Worm (Caenorhabditis elegans) whole organism, late embryonic: Measurements from ENCODE around the gene R07E5.15.

Experiments
- C38D4.7 ChIP-seq: fragments of 200-800 bp; sonication (Bioruptor generic); optimal IDR thresholded peaks from 2 replicates; lab custom pipeline; 2018; ENCODE audit warnings: mild to moderate bottlenecking, missing genetic modification characterization, moderate library complexity, missing compliant biosample characterization
- F13H6.1 ChIP-seq: sonication (generic microtip); optimal IDR thresholded peaks from 2 replicates; lab custom pipeline; 2016; ENCODE audit warnings: missing genetic modification characterization, missing compliant biosample characterization
- K09A11.1 ChIP-seq: sonication (generic microtip); optimal IDR thresholded peaks from 2 replicates; lab custom pipeline; 2017; ENCODE audit warnings: antibody characterized with exemption, mild to moderate bottlenecking, missing genetic modification characterization, missing compliant biosample characterization; ENCODE audit not compliant: insufficient read depth
- Y22D7AL.16 ChIP-seq: sonication (generic microtip); optimal IDR thresholded peaks from 2 replicates; lab custom pipeline; 2016; ENCODE audit warnings: missing genetic modification characterization, missing compliant biosample characterization
- ahr-1 ChIP-seq: sonication (generic microtip); optimal IDR thresholded peaks from 2 replicates; lab custom pipeline; 2016; ENCODE audit warnings: missing genetic modification characterization, missing compliant biosample characterization
- ama-1 ChIP-seq: fragments of 150-350 bp; optimal IDR thresholded peaks from 2 replicates; lab custom pipeline; 2014
- ceh-14 ChIP-seq: sonication (generic microtip); optimal IDR thresholded peaks from 2 replicates; lab custom pipeline; 2016; ENCODE audit warnings: missing genotype, missing genetic modification characterization, missing compliant biosample characterization
- ceh-18 ChIP-seq: sonication (generic microtip); optimal IDR thresholded peaks from 2 replicates; lab custom pipeline; 2016; ENCODE audit warnings: missing genetic modification characterization, missing compliant biosample characterization
- ceh-19 ChIP-seq: fragments of 200-800 bp; sonication (Bioruptor generic); optimal IDR thresholded peaks from 2 replicates; lab custom pipeline; 2018; ENCODE audit warnings: mild to moderate bottlenecking, missing genetic modification characterization, missing compliant biosample characterization
- ceh-2 ChIP-seq: sonication (generic microtip); optimal IDR thresholded peaks from 2 replicates; lab custom pipeline; 2016; ENCODE audit warnings: missing genotype, missing genetic modification characterization, missing compliant biosample characterization
- ceh-24 ChIP-seq: sonication (generic microtip); optimal IDR thresholded peaks from 2 replicates; lab custom pipeline; 2016; ENCODE audit warnings: mild to moderate bottlenecking, missing genetic modification characterization, missing compliant biosample characterization
- ceh-30 ChIP-seq: fragments of 150-350 bp; optimal IDR thresholded peaks from 2 replicates; lab custom pipeline; 2014; ENCODE audit warnings: missing biosample characterization, missing genetic modification characterization
- ceh-45 ChIP-seq: fragments of 200-800 bp; sonication (Bioruptor generic); IDR thresholded peaks from 2 replicates; pipeline ENCODE4 v1.3.6; 2022; ENCODE audit warnings: missing genetic modification reagents, missing genetic modification characterization, missing compliant biosample characterization
- ceh-48 ChIP-seq: sonication (generic microtip); optimal IDR thresholded peaks from 2 replicates; lab custom pipeline; 2016; ENCODE audit warnings: missing genetic modification characterization, inconsistent platforms, missing compliant biosample characterization
- ceh-6 ChIP-seq: fragments of 200-800 bp; sonication (Bioruptor generic); optimal IDR thresholded peaks from 2 replicates; lab custom pipeline; 2018; ENCODE audit warnings: mild to moderate bottlenecking, missing genetic modification characterization, missing compliant biosample characterization
- ceh-9 ChIP-seq: sonication (generic microtip); optimal IDR thresholded peaks from 2 replicates; lab custom pipeline; 2016; ENCODE audit warnings: mild to moderate bottlenecking, missing genetic modification characterization, inconsistent platforms, missing compliant biosample characterization
- che-1 ChIP-seq: sonication (generic microtip); optimal IDR thresholded peaks from 2 replicates; lab custom pipeline; 2016; ENCODE audit warnings: mild to moderate bottlenecking, missing genetic modification characterization, missing compliant biosample characterization
- elt-2 ChIP-seq: sonication (generic microtip); optimal IDR thresholded peaks from 2 replicates; lab custom pipeline; 2016; ENCODE audit warnings: missing genetic modification reagents, missing genetic modification characterization, missing compliant biosample characterization
- elt-4 ChIP-seq: sonication (generic microtip); optimal IDR thresholded peaks from 2 replicates; lab custom pipeline; 2016; ENCODE audit warnings: missing genetic modification characterization, missing compliant biosample characterization
- ets-4 ChIP-seq: sonication (generic microtip); optimal IDR thresholded peaks from 2 replicates; lab custom pipeline; 2016; ENCODE audit warnings: missing genetic modification characterization, missing compliant biosample characterization
- eyg-1 ChIP-seq: sonication (generic microtip); optimal IDR thresholded peaks from 2 replicates; lab custom pipeline; 2016; ENCODE audit warnings: missing genotype, missing genetic modification characterization, missing compliant biosample characterization
- fax-1 ChIP-seq: sonication (generic microtip); optimal IDR thresholded peaks from 2 replicates; lab custom pipeline; 2016; ENCODE audit warnings: missing genotype, missing genetic modification characterization, missing compliant biosample characterization
- fkh-10 ChIP-seq: fragments of 150-350 bp; optimal IDR thresholded peaks from 2 replicates; lab custom pipeline; 2014; ENCODE audit warnings: missing biosample characterization, missing genetic modification reagents, missing genetic modification characterization
- fkh-6 ChIP-seq: sonication (generic microtip); optimal IDR thresholded peaks from 2 replicates; lab custom pipeline; 2016; ENCODE audit warnings: missing genetic modification characterization, missing compliant biosample characterization
- hlh-15 ChIP-seq: sonication (generic microtip); optimal IDR thresholded peaks from 2 replicates; lab custom pipeline; 2016; ENCODE audit warnings: missing genetic modification characterization, missing compliant biosample characterization
- hlh-8 ChIP-seq: sonication (generic microtip); optimal IDR thresholded peaks from 2 replicates; lab custom pipeline; 2016; ENCODE audit warnings: missing genotype, missing genetic modification characterization, missing compliant biosample characterization
- madf-2 ChIP-seq: sonication (generic microtip); optimal IDR thresholded peaks from 2 replicates; lab custom pipeline; 2017; ENCODE audit warnings: missing genetic modification characterization, missing compliant biosample characterization
- nfya-1 ChIP-seq: sonication (generic microtip); optimal IDR thresholded peaks from 2 replicates; lab custom pipeline; 2017; ENCODE audit warnings: missing genetic modification characterization, mild to moderate bottlenecking, missing compliant biosample characterization, antibody characterized with exemption, moderate library complexity
- nhr-232 ChIP-seq: sonication (generic microtip); optimal IDR thresholded peaks from 2 replicates; lab custom pipeline; 2016; ENCODE audit warnings: missing genetic modification characterization, missing compliant biosample characterization
- npax-4 ChIP-seq: sonication (generic microtip); optimal IDR thresholded peaks from 2 replicates; lab custom pipeline; 2016; ENCODE audit warnings: missing genetic modification characterization, missing compliant biosample characterization
- odd-2 ChIP-seq: sonication (generic microtip); optimal IDR thresholded peaks from 2 replicates; lab custom pipeline; 2017; ENCODE audit warnings: antibody characterized with exemption, mild to moderate bottlenecking, missing genetic modification characterization, missing compliant biosample characterization
- pat-9 ChIP-seq: fragments of 200-800 bp; sonication (Bioruptor generic); optimal IDR thresholded peaks from 2 replicates; lab custom pipeline; 2018; ENCODE audit warnings: mild to moderate bottlenecking, missing genetic modification characterization, moderate library complexity, missing compliant biosample characterization
- pha-4 ChIP-seq: fragments of 150-350 bp; optimal IDR thresholded peaks from 2 replicates; lab custom pipeline; 2018; ENCODE audit warnings: missing biosample characterization, missing genetic modification reagents, missing genetic modification characterization
- pqm-1 ChIP-seq: sonication (generic microtip); optimal IDR thresholded peaks from 2 replicates; lab custom pipeline; 2016; ENCODE audit warnings: missing genetic modification characterization, missing compliant biosample characterization
- pros-1 ChIP-seq: fragments of 150-350 bp; optimal IDR thresholded peaks from 2 replicates; lab custom pipeline; 2014; ENCODE audit warnings: missing biosample characterization, missing genetic modification reagents, missing genetic modification characterization
- ref-2 ChIP-seq: sonication (generic microtip); optimal IDR thresholded peaks from 2 replicates; lab custom pipeline; 2016; ENCODE audit warnings: missing genetic modification characterization, missing compliant biosample characterization
- rnt-1 ChIP-seq: sonication (generic microtip); optimal IDR thresholded peaks from 2 replicates; lab custom pipeline; 2016; ENCODE audit warnings: missing genetic modification characterization, missing compliant biosample characterization
- sdc-2 ChIP-seq: sonication (generic microtip); optimal IDR thresholded peaks from 2 replicates; lab custom pipeline; 2016; ENCODE audit warnings: missing genotype, missing genetic modification characterization, missing compliant biosample characterization
- sox-2 ChIP-seq: fragments of 200-800 bp; sonication (Bioruptor generic); IDR thresholded peaks from 2 replicates; pipeline ENCODE4 v1.3.6; 2022; ENCODE audit warnings: missing genetic modification reagents, missing genetic modification characterization, missing compliant biosample characterization
- syd-9 ChIP-seq: sonication (generic microtip); optimal IDR thresholded peaks from 2 replicates; lab custom pipeline; 2016; ENCODE audit warnings: mild to moderate bottlenecking, missing genetic modification characterization, moderate library complexity, missing compliant biosample characterization
- ttx-3 ChIP-seq: sonication (generic microtip); optimal IDR thresholded peaks from 2 replicates; lab custom pipeline; 2016; ENCODE audit warnings: missing genetic modification reagents, missing genetic modification characterization, missing compliant biosample characterization
- unc-42 ChIP-seq: sonication (generic microtip); optimal IDR thresholded peaks from 2 replicates; lab custom pipeline; 2016; ENCODE audit warnings: missing genotype, missing genetic modification characterization, missing compliant biosample characterization
- unc-55 ChIP-seq: sonication (generic microtip); optimal IDR thresholded peaks from 2 replicates; lab custom pipeline; 2017; ENCODE audit warnings: missing biosample characterization, missing genetic modification reagents, missing genetic modification characterization
- unc-86 ChIP-seq: sonication (generic microtip); optimal IDR thresholded peaks from 2 replicates; lab custom pipeline; 2016; ENCODE audit warnings: missing genetic modification characterization, missing compliant biosample characterization
- ztf-16 ChIP-seq: sonication (generic microtip); optimal IDR thresholded peaks from 2 replicates; lab custom pipeline; 2017; ENCODE audit warnings: missing genetic modification characterization, missing compliant biosample characterization

The R07E5.15 gene

DNA sequence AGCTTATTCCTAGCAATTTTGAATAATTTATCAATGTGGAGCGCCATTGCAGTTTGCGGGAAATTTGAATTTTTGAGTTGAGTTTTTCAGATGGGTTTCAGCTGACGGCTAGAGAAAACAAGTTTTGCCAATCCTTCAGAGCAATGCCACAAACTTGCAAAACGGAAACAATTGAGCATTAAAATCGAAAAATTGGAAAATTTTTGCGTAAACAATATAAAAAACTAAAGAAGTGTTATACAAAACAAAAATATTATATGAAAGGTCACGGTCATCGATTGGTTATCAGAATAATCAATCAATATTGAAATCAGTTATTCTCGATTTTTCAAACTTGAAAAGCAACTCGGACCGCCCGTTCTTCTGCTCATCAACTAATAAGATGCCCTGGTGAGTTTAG lies at the start of gene R07E5.15:
Gene R07E5.15 (plus strand): TSS at position 301 of the 400 bp plus-strand sequence.
- TF ChIP-seq ceh-6 (GFP tag; lab: Kevin White, UChicago) = no peak
- TF ChIP-seq sdc-2 = no peak
- no peak for TF ChIP-seq ets-4
- TF ChIP-seq sox-2 (GFP tag; lab: Robert Waterston, UW) = no peak
- no peak for TF ChIP-seq elt-2 (tag; lab: Kevin White, UChicago)
- TF ChIP-seq ref-2 (tag; lab: Kevin White, UChicago) = no peak
- TF ChIP-seq ceh-30 (tag; lab: Kevin White, UChicago) = no peak
- TF ChIP-seq pha-4 (tag; lab: Kevin White, UChicago) = no peak
- no peak for TF ChIP-seq F13H6.1 (tag; lab: Kevin White, UChicago)
- TF ChIP-seq odd-2 (tag; lab: Kevin White, UChicago) = no peak
- no peak for TF ChIP-seq fkh-6
- no peak for TF ChIP-seq che-1 (tag; lab: Kevin White, UChicago)

DNA sequence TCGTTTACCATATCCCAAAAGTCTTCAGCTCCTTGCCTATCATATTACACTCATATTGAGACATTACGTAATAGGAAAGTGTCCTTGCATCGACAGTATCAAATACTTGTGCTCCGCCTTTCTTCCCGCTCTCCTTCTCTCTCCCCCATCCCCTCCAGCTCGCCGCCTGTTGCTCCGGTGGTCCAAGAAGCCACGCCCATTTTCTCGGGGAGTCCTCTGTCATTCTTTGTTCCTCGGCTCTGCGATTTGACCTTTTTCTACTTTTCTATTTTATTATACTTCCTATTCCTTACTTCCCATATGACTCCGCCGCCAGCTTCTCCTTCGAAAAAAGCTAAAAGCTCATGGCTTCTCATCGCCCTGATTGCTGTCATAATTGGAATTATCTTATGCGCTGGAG lies 44.9 kb upstream of the R07E5.15 start, which contains the start of gene mnp-1:
Gene mnp-1 (plus strand): TSS at position 211 of the 400 bp plus-strand sequence.
- TF ChIP-seq unc-42 (tag; lab: Kevin White, UChicago) (no peak), eyg-1 (tag; lab: Kevin White, UChicago) (no peak), ceh-30 (tag; lab: Kevin White, UChicago) (no peak), fax-1 (tag; lab: Kevin White, UChicago) (no peak), ceh-19 (GFP tag; lab: Kevin White, UChicago) (no peak), fkh-10 (GFP tag; lab: Kevin White, UChicago) (no peak), elt-2 (tag; lab: Kevin White, UChicago) (no peak), pat-9 (tag; lab: Kevin White, UChicago) (no peak), ceh-6 (GFP tag; lab: Kevin White, UChicago) (no peak), ama-1 (no peak), ceh-14 (tag; lab: Kevin White, UChicago) (no peak), rnt-1 (tag; lab: Kevin White, UChicago) (no peak), nfya-1 (tag; lab: Kevin White, UChicago) (no peak), Y22D7AL.16 (tag; lab: Kevin White, UChicago) (no peak), ets-4 (no peak), unc-86 (tag; lab: Kevin White, UChicago) (no peak)

DNA sequence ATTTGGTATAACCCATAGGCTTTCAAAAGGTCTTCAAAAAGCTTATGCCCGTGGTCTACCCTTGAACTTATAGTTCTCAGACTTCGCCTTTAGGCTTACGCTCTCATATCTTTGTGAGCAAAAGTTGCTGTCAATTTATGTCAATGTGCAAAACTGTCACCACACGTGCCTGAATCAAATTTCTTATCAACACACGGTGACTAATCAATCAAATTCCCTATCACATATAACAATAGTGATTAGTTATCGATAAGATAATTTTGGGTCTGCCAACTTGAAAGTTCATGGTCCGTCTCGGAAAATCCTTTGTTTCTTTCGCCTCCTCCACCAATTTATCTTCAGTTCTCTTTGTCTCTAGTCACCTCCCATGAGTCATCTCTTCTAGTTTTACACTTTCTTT lies 43.8 kb upstream of the R07E5.15 start:
- TF ChIP-seq unc-55 (GFP tag; lab: Kevin White, UChicago) (peak; percentile 63), ceh-24 (tag; lab: Kevin White, UChicago) (no peak), elt-2 (tag; lab: Kevin White, UChicago) (peak; percentile 93)

DNA sequence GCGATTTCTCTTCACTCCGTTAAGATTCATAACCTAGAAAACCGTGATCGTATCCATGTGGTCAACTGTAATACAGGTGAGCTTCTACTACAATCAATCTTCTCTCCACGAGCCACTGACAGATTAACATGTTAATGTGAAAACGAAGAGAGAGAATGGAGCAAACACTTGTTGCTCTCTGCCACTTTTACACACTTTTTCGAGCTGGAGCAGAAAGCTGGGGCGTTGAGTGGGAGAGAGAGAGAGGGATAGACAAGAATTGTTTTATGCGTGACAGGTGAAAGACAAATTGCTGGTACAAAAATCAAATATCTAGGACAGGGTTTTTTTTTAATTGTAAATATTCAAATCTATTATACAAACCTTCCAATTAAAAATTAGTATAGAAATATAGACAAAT lies 42.9 kb upstream of the R07E5.15 start:
- TF ChIP-seq ceh-2 (tag; lab: Kevin White, UChicago) (no peak), elt-2 (tag; lab: Kevin White, UChicago) (no peak), pat-9 (tag; lab: Kevin White, UChicago) (peak; percentile 30), pros-1 (tag; lab: Kevin White, UChicago) (no peak), ceh-9 (tag; lab: Kevin White, UChicago) (no peak), npax-4 (tag; lab: Kevin White, UChicago) (no peak), ceh-24 (tag; lab: Kevin White, UChicago) (no peak), fkh-6 (no peak), nhr-232 (tag; lab: Kevin White, UChicago) (no peak), pha-4 (tag; lab: Kevin White, UChicago) (no peak), unc-42 (tag; lab: Kevin White, UChicago) (no peak), ceh-18 (peak; percentile 14), syd-9 (tag; lab: Kevin White, UChicago) (no peak), ama-1 (no peak), ttx-3 (no peak), nfya-1 (tag; lab: Kevin White, UChicago) (peak; percentile 22), rnt-1 (tag; lab: Kevin White, UChicago) (peak; percentile 32), ceh-48 (tag; lab: Kevin White, UChicago) (no peak), hlh-8 (tag; lab: Kevin White, UChicago) (no peak), K09A11.1 (tag; lab: Kevin White, UChicago) (no peak), unc-55 (GFP tag; lab: Kevin White, UChicago) (peak; percentile 93), ceh-45 (no peak), ahr-1 (tag; lab: Kevin White, UChicago) (no peak), ztf-16 (no peak), elt-4 (no peak), hlh-15 (tag; lab: Kevin White, UChicago) (no peak), pqm-1 (tag; lab: Kevin White, UChicago) (no peak), madf-2 (tag; lab: Kevin White, UChicago) (no peak), sdc-2 (no peak), ceh-30 (tag; lab: Kevin White, UChicago) (no peak), C38D4.7 (GFP tag; lab: Kevin White, UChicago) (no peak), ceh-6 (GFP tag; lab: Kevin White, UChicago) (no peak)
